Fruit fly (Drosophila melanogaster): Measurements from ENCODE around the gene CG1578.
A peak's percentile ranks its signal among the peaks of the same experiment; 100 is the strongest.

CG1578 gene

DNA sequence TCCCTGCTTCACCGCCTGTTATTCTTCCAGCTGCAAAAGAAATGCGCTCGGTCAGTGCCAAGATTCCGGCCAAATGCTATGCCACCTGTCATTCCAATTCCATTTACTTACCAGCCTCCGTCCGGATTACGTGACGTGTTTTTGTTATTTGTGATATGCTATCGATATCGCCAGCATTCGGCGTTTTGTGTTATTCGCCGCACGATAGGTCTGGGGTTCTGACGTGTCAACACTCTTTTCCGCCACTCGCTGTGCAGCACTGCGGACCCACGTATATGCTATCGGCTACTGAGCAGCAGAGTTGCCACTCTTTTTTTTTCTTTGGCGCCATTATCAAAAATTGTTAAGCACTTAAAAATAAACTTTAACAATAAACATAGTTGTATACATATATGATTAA is 36.0 kb upstream of the CG1578 start, which contains the start of gene p24-1 (continued):
- TF ChIP-seq CG9876 (GFP tag; optimal IDR thresholded peaks at IDR 0.05), result peak; percentile 11
- peak; percentile 91 for TF ChIP-seq CG13287 (GFP tag; IDR thresholded peaks at IDR 0.05; ENCODE audit: partially characterized antibody)
- TF ChIP-seq gro (GFP tag; optimal IDR thresholded peaks at IDR 0.05), result peak; percentile 50
- TF ChIP-seq CG3407 (GFP tag; optimal IDR thresholded peaks at IDR 0.05), result no peak
- no peak for TF ChIP-seq CG10654 (GFP tag; optimal IDR thresholded peaks at IDR 0.05)
- no peak for TF ChIP-seq dmrt99B (tag; optimal IDR thresholded peaks at IDR 0.05)
- TF ChIP-seq ase (GFP tag; IDR thresholded peaks at IDR 0.05), result no peak
- TF ChIP-seq CG33557 (GFP tag; optimal IDR thresholded peaks at IDR 0.05), result peak; percentile 7
- TF ChIP-seq slbo (GFP tag; IDR thresholded peaks at IDR 0.05), result peak; percentile 81
- peak; percentile 94 for TF ChIP-seq E2f2 (GFP tag; IDR thresholded peaks at IDR 0.05)
- TF ChIP-seq CG2116 (GFP tag; optimal IDR thresholded peaks at IDR 0.05), result peak; percentile 90
- TF ChIP-seq Hr3 (GFP tag; optimal IDR thresholded peaks at IDR 0.05), result peak; percentile 26
- TF ChIP-seq Camta (GFP tag; optimal IDR thresholded peaks at IDR 0.05), result peak; percentile 0
- peak; percentile 67 for TF ChIP-seq NfI (GFP tag; optimal IDR thresholded peaks at IDR 0.05)
- TF ChIP-seq pnt (GFP tag; optimal IDR thresholded peaks at IDR 0.05), result peak; percentile 8
- TF ChIP-seq stwl (tag; optimal IDR thresholded peaks at IDR 0.05), result peak; percentile 85
- TF ChIP-seq kay (GFP tag; optimal IDR thresholded peaks at IDR 0.05), result peak; percentile 48
- TF ChIP-seq MBD-R2 (GFP tag; IDR thresholded peaks at IDR 0.05), result peak; percentile 81
- no peak for TF ChIP-seq bowl (GFP tag; IDR thresholded peaks at IDR 0.05)
- no peak for TF ChIP-seq CG3726 (GFP tag; IDR thresholded peaks at IDR 0.05)
- TF ChIP-seq Neu2 (GFP tag; optimal IDR thresholded peaks at IDR 0.05; ENCODE audit: borderline replicate concordance), result no peak
- peak; percentile 80 for TF ChIP-seq sob (GFP tag; IDR thresholded peaks at IDR 0.05)
- peak; percentile 11 to 96 for TF ChIP-seq Pdp1 (GFP tag; optimal IDR thresholded peaks at IDR 0.05)
- peak; percentile 23 for TF ChIP-seq gem (tag; optimal IDR thresholded peaks at IDR 0.05)
- TF ChIP-seq CG17361 (GFP tag; IDR thresholded peaks at IDR 0.05), result 0 out of 3 replicates have a peak, but pooled peaks have one; percentile 13
- TF ChIP-seq Ravus (GFP tag; IDR thresholded peaks at IDR 0.05), result no peak
- TF ChIP-seq yki (optimal IDR thresholded peaks at IDR 0.05), result no peak
- peak; percentile 60; the same call in 1 of the 3 replicates for TF ChIP-seq zen2 (GFP tag; IDR thresholded peaks at IDR 0.05; ENCODE audit: partially characterized antibody)
- TF ChIP-seq Dll (GFP tag; IDR thresholded peaks at IDR 0.05; ENCODE audit: partially characterized antibody), result peak; percentile 83
- TF ChIP-seq CG18619 (GFP tag; optimal IDR thresholded peaks at IDR 0.05), result no peak
- TF ChIP-seq cas (GFP tag; IDR thresholded peaks at IDR 0.05), result no peak
- no peak for TF ChIP-seq wek (GFP tag; optimal IDR thresholded peaks at IDR 0.05)
- TF ChIP-seq prd (optimal IDR thresholded peaks at IDR 0.05), result no peak
- peak; percentile 5; the same call in 1 of the 3 replicates for TF ChIP-seq prd (GFP tag; IDR thresholded peaks at IDR 0.05)
- peak; percentile 20 for TF ChIP-seq CG2678 (tag; optimal IDR thresholded peaks at IDR 0.05)
- peak; percentile 50 for TF ChIP-seq fu2 (GFP tag; optimal IDR thresholded peaks at IDR 0.05)
- TF ChIP-seq CG4820 (GFP tag; optimal IDR thresholded peaks at IDR 0.05), result peak; percentile 13
- TF ChIP-seq ato (GFP tag; IDR thresholded peaks at IDR 0.05; ENCODE audit: partially characterized antibody), result peak; percentile 83
- no peak for TF ChIP-seq BtbVII (GFP tag; optimal IDR thresholded peaks at IDR 0.05)
- TF ChIP-seq CG12155 (GFP tag; optimal IDR thresholded peaks at IDR 0.05), result peak; percentile 73
- TF ChIP-seq onecut (GFP tag; IDR thresholded peaks at IDR 0.05), result peak; percentile 31; the same call in 1 of the 2 replicates
- TF ChIP-seq mirr (GFP tag; optimal IDR thresholded peaks at IDR 0.05), result peak; percentile 39
- TF ChIP-seq danr (GFP tag; IDR thresholded peaks at IDR 0.05), result no peak
- peak; percentile 94 for TF ChIP-seq amos (GFP tag; IDR thresholded peaks at IDR 0.05; ENCODE audit: partially characterized antibody)
- TF ChIP-seq Fer1 (GFP tag; optimal IDR thresholded peaks at IDR 0.05), result peak; percentile 53
- no peak for TF ChIP-seq ham (GFP tag; IDR thresholded peaks at IDR 0.05)
- TF ChIP-seq nerfin-1 (tag; optimal IDR thresholded peaks at IDR 0.05), result peak; percentile 4
- no peak; the same call in 1 of the 2 replicates for TF ChIP-seq stc (GFP tag; IDR thresholded peaks at IDR 0.05)
- peak; percentile 60 for TF ChIP-seq gcm (GFP tag; optimal IDR thresholded peaks at IDR 0.05)
- TF ChIP-seq row (GFP tag; IDR thresholded peaks at IDR 0.05), result peak; percentile 54
- TF ChIP-seq CG43689 (GFP tag; IDR thresholded peaks at IDR 0.05), result no peak
- peak; percentile 64 for TF ChIP-seq CG9609 (GFP tag; optimal IDR thresholded peaks at IDR 0.05)

Data from whole organism, embryonic.